Fruit fly (Drosophila melanogaster) whole organism, embryonic: ENCODE results near the gene CG31381.
A peak's percentile ranks its signal among the peaks of the same experiment; 100 is the strongest.

Experiments
- Ada2b ChIP-seq: fragments of 200-800 bp; sonication (Bioruptor generic); IDR thresholded peaks from 2 replicates; pipeline ENCODE4 v1.3.6; 2022; ENCODE audit warnings: missing biosample characterization, missing genetic modification characterization
- Asciz ChIP-seq: fragments of 200-800 bp; sonication (Bioruptor generic); optimal IDR thresholded peaks from 2 replicates; lab custom pipeline; 2017; ENCODE audit warnings: missing biosample characterization, mild to moderate bottlenecking, missing genetic modification characterization, missing genetic modification reagents
- CG10431 ChIP-seq: fragments of 200-800 bp; sonication (Bioruptor generic); optimal IDR thresholded peaks from 3 replicates; lab custom pipeline; 2018; ENCODE audit warnings: missing biosample characterization, mild to moderate bottlenecking, missing genetic modification characterization
- CG10654 ChIP-seq: fragments of 200-800 bp; sonication (Bioruptor generic); optimal IDR thresholded peaks from 2 replicates; lab custom pipeline; 2016; ENCODE audit warnings: missing biosample characterization, missing genetic modification characterization
- CG11504 ChIP-seq: fragments of 200-800 bp; sonication (Bioruptor generic); optimal IDR thresholded peaks from 3 replicates; lab custom pipeline; 2019; ENCODE audit warnings: missing biosample characterization, mild to moderate bottlenecking, missing genetic modification characterization, moderate library complexity
- CG13775 ChIP-seq: fragments of 200-800 bp; sonication (Bioruptor generic); optimal IDR thresholded peaks from 3 replicates; lab custom pipeline; 2017; ENCODE audit warnings: missing biosample characterization, mild to moderate bottlenecking, missing genetic modification characterization
- CG14667 ChIP-seq: fragments of 200-800 bp; sonication (Bioruptor generic); IDR thresholded peaks from 2 replicates; pipeline ENCODE4 v1.3.6; 2022; ENCODE audit warnings: missing biosample characterization, missing genetic modification characterization
- CG14965 ChIP-seq: fragments of 200-800 bp; sonication (Bioruptor generic); optimal IDR thresholded peaks from 2 replicates; lab custom pipeline; 2016; ENCODE audit warnings: missing biosample characterization, missing genetic modification characterization, borderline replicate concordance
- CG15269 ChIP-seq: fragments of 200-800 bp; sonication (Bioruptor generic); optimal IDR thresholded peaks from 2 replicates; lab custom pipeline; 2018; ENCODE audit warnings: missing biosample characterization, mild to moderate bottlenecking, missing genetic modification characterization, moderate library complexity
- CG15514 ChIP-seq: fragments of 200-800 bp; sonication (Bioruptor generic); optimal IDR thresholded peaks from 3 replicates; lab custom pipeline; 2017; ENCODE audit warnings: missing biosample characterization, missing genetic modification characterization, mild to moderate bottlenecking, moderate library complexity, missing genetic modification reagents
- CG1647 ChIP-seq: fragments of 200-800 bp; sonication (Bioruptor generic); optimal IDR thresholded peaks from 3 replicates; lab custom pipeline; 2016; ENCODE audit warnings: missing biosample characterization, missing genetic modification characterization
- CG2678 ChIP-seq: fragments of 200-800 bp; sonication (Bioruptor generic); optimal IDR thresholded peaks from 3 replicates; lab custom pipeline; 2019; ENCODE audit warnings: missing biosample characterization, mild to moderate bottlenecking, missing genetic modification characterization, moderate library complexity
- CG42726 ChIP-seq: fragments of 200-800 bp; sonication (Bioruptor generic); IDR thresholded peaks from 2 replicates; pipeline ENCODE4 v1.3.6; 2022; ENCODE audit warnings: missing biosample characterization, missing genetic modification characterization; ENCODE audit not compliant: partially characterized antibody
- CG4282 ChIP-seq: fragments of 200-800 bp; sonication (Bioruptor generic); optimal IDR thresholded peaks from 2 replicates; lab custom pipeline; 2016; ENCODE audit warnings: missing biosample characterization, missing genetic modification characterization
- CG6683 ChIP-seq: fragments of 200-800 bp; sonication (Bioruptor generic); optimal IDR thresholded peaks from 2 replicates; lab custom pipeline; 2017; ENCODE audit warnings: missing biosample characterization, mild to moderate bottlenecking, missing genetic modification characterization, missing genetic modification reagents
- CG7745 ChIP-seq: fragments of 200-800 bp; sonication (Bioruptor generic); optimal IDR thresholded peaks from 2 replicates; lab custom pipeline; 2018; ENCODE audit warnings: missing biosample characterization, mild to moderate bottlenecking, missing genetic modification characterization, moderate library complexity
- CG8359 ChIP-seq: fragments of 200-800 bp; sonication (Bioruptor generic); optimal IDR thresholded peaks from 2 replicates; lab custom pipeline; 2017; ENCODE audit warnings: missing biosample characterization, mild to moderate bottlenecking, missing genetic modification characterization, borderline replicate concordance
- D ChIP-seq, 2 experiments: fragments of 200-800 bp in 1 of 2; fragments of >200 bp in 1 of 2; sonication (Bioruptor generic) in 1 of 2; optimal IDR thresholded peaks; 2 replicates in 1 of 2; 3 replicates in 1 of 2; lab custom pipeline; 2017; ENCODE audit warnings: mild to moderate bottlenecking in 1 of 2, missing biosample characterization in 1 of 2, missing genetic modification characterization in 1 of 2, missing genetic modification reagents in 1 of 2
- Doc2 ChIP-seq: fragments of 200-800 bp; sonication (Bioruptor generic); IDR thresholded peaks from 2 replicates; pipeline ENCODE4 v1.3.6; 2022; ENCODE audit warnings: missing biosample characterization, missing genetic modification characterization
- Ets65A ChIP-seq: fragments of 200-800 bp; sonication (Bioruptor generic); peaks from one replicate; lab custom pipeline; 2016; ENCODE audit warnings: missing biosample characterization, missing genetic modification characterization
- H15 ChIP-seq: fragments of 200-800 bp; sonication (Bioruptor generic); IDR thresholded peaks from 3 replicates; pipeline ENCODE4 v1.3.6; 2022; ENCODE audit warnings: missing biosample characterization, missing genetic modification characterization
- Hr3 ChIP-seq: fragments of 200-800 bp; sonication (Bioruptor generic); optimal IDR thresholded peaks from 3 replicates; lab custom pipeline; 2016; ENCODE audit warnings: missing biosample characterization, missing genetic modification characterization
- Mad ChIP-seq: fragments of 200-800 bp; sonication (Bioruptor generic); optimal IDR thresholded peaks from 2 replicates; lab custom pipeline; 2016; ENCODE audit warnings: missing biosample characterization, missing genetic modification characterization
- Myb ChIP-seq: fragments of 200-800 bp; sonication (Bioruptor generic); optimal IDR thresholded peaks from 2 replicates; lab custom pipeline; 2016; ENCODE audit warnings: missing biosample characterization, missing genetic modification characterization
- NK7.1 ChIP-seq: fragments of 200-800 bp; sonication (Bioruptor generic); optimal IDR thresholded peaks from 3 replicates; lab custom pipeline; 2016; ENCODE audit warnings: missing biosample characterization, missing genetic modification characterization
- Neu2 ChIP-seq: fragments of 200-800 bp; sonication (Bioruptor generic); optimal IDR thresholded peaks from 3 replicates; lab custom pipeline; 2016; ENCODE audit warnings: missing biosample characterization, missing genetic modification characterization, borderline replicate concordance
- Side ChIP-seq: fragments of 200-800 bp; sonication (Bioruptor generic); optimal IDR thresholded peaks from 2 replicates; lab custom pipeline; 2016; ENCODE audit warnings: missing biosample characterization, missing genetic modification characterization
- Sry-β ChIP-seq: fragments of 200-800 bp; sonication (Bioruptor generic); optimal IDR thresholded peaks from 2 replicates; lab custom pipeline; 2018; ENCODE audit warnings: missing biosample characterization, mild to moderate bottlenecking, missing genetic modification characterization, moderate library complexity
- btn ChIP-seq: fragments of 200-800 bp; sonication (Bioruptor generic); optimal IDR thresholded peaks from 2 replicates; lab custom pipeline; 2016; ENCODE audit warnings: missing biosample characterization, missing genetic modification characterization
- corto ChIP-seq: fragments of 200-800 bp; sonication (Bioruptor generic); optimal IDR thresholded peaks from 2 replicates; lab custom pipeline; 2016; ENCODE audit warnings: missing biosample characterization, mild to moderate bottlenecking, missing genetic modification characterization, moderate library complexity
- dmrt11E ChIP-seq: fragments of 200-800 bp; sonication (Bioruptor generic); optimal IDR thresholded peaks from 3 replicates; lab custom pipeline; 2018; ENCODE audit warnings: missing biosample characterization, mild to moderate bottlenecking, missing genetic modification characterization, moderate library complexity
- fd102C ChIP-seq: fragments of 200-800 bp; sonication (Bioruptor generic); optimal IDR thresholded peaks from 2 replicates; lab custom pipeline; 2018; ENCODE audit warnings: missing biosample characterization, mild to moderate bottlenecking, missing genetic modification characterization, moderate library complexity
- fru ChIP-seq: fragments of >200 bp; optimal IDR thresholded peaks from 2 replicates; lab custom pipeline; 2017
- hb ChIP-seq: fragments of 200-800 bp; sonication (Bioruptor generic); IDR thresholded peaks from 3 replicates; pipeline ENCODE4 v1.3.6; 2022; ENCODE audit warnings: missing biosample characterization, missing genetic modification characterization; ENCODE audit not compliant: partially characterized antibody
- kay ChIP-seq: fragments of 200-800 bp; sonication (Bioruptor generic); optimal IDR thresholded peaks from 2 replicates; lab custom pipeline; 2016; ENCODE audit warnings: missing biosample characterization, missing genetic modification characterization
- lab ChIP-seq: fragments of 200-800 bp; sonication (Bioruptor generic); optimal IDR thresholded peaks from 3 replicates; lab custom pipeline; 2017; ENCODE audit warnings: missing biosample characterization, missing genetic modification characterization, mild to moderate bottlenecking, moderate library complexity, missing genetic modification reagents
- lov ChIP-seq, 2 experiments: fragments of 200-800 bp in 1 of 2; fragments of >200 bp in 1 of 2; sonication (Bioruptor generic) in 1 of 2; IDR thresholded peaks in 1 of 2; optimal IDR thresholded peaks in 1 of 2; 2 replicates in 1 of 2; 3 replicates in 1 of 2; pipeline versions ENCODE4 v1.3.6 to Lab custom; 2017 to 2022; ENCODE audit warnings: missing biosample characterization in 1 of 2, missing genetic modification characterization in 1 of 2
- nerfin-2 ChIP-seq: fragments of 200-800 bp; sonication (Bioruptor generic); IDR thresholded peaks from 2 replicates; pipeline ENCODE4 v1.3.6; 2022; ENCODE audit warnings: missing biosample characterization, missing genetic modification characterization; ENCODE audit not compliant: partially characterized antibody
- nmo ChIP-seq: fragments of 200-800 bp; sonication (Bioruptor generic); optimal IDR thresholded peaks from 2 replicates; lab custom pipeline; 2018; ENCODE audit warnings: missing biosample characterization, mild to moderate bottlenecking, missing genetic modification characterization, moderate library complexity
- nom ChIP-seq: fragments of 200-800 bp; sonication (Bioruptor generic); optimal IDR thresholded peaks from 2 replicates; lab custom pipeline; 2017; ENCODE audit warnings: missing biosample characterization, missing genetic modification characterization, mild to moderate bottlenecking, moderate library complexity, missing genetic modification reagents
- phol ChIP-seq: fragments of 200-800 bp; sonication (Bioruptor generic); optimal IDR thresholded peaks from 3 replicates; lab custom pipeline; 2018; ENCODE audit warnings: missing biosample characterization, mild to moderate bottlenecking, missing genetic modification characterization, moderate library complexity
- sc ChIP-seq, 3 experiments: fragments of >200 bp in 2 of 3; fragments of 200-800 bp in 1 of 3; sonication (Bioruptor generic) in 1 of 3; optimal IDR thresholded peaks; 2 replicates in 2 of 3; 3 replicates in 1 of 3; lab custom pipeline; 2017; ENCODE audit warnings: mild to moderate bottlenecking in 1 of 3, missing biosample characterization in 1 of 3, missing genetic modification characterization in 1 of 3, missing genetic modification reagents in 1 of 3
- sisA ChIP-seq: fragments of 200-800 bp; sonication (Bioruptor generic); IDR thresholded peaks from 2 replicates; pipeline ENCODE4 v1.3.6; 2022; ENCODE audit warnings: missing biosample characterization, missing genetic modification characterization
- sob ChIP-seq: fragments of 200-800 bp; sonication (Bioruptor generic); IDR thresholded peaks from 2 replicates; pipeline ENCODE4 v1.3.6; 2022; ENCODE audit warnings: missing biosample characterization, missing genetic modification characterization
- ttk ChIP-seq: fragments of 200-800 bp; sonication (Bioruptor generic); IDR thresholded peaks from 2 replicates; pipeline ENCODE4 v2.1.2; 2022; ENCODE audit warnings: missing biosample characterization, missing genetic modification characterization

The CG31381 gene

dm6 chr3R:24890919-24891318, 14.1 kb downstream of the CG31381 start (continued):
- TF ChIP-seq sob (GFP tag; lab: Robert Waterston, UW): no peak; the same call in 1 of the 2 replicates
- no peak for TF ChIP-seq CG6683 (GFP tag; lab: Kevin White, UChicago)

- no peak for TF ChIP-seq sc (optimal IDR thresholded peaks at IDR 0.05; lab: Kevin White, UChicago)
- TF ChIP-seq sc (GFP tag; optimal IDR thresholded peaks at IDR 0.05; lab: Kevin White, UChicago): peak; percentile 48
- TF ChIP-seq CG11504 (tag; lab: Kevin White, UChicago): peak; percentile 90
- peak; percentile 50 for TF ChIP-seq CG7745
- no peak for TF ChIP-seq NK7.1 (GFP tag; lab: Kevin White, UChicago)
- TF ChIP-seq hb (GFP tag; lab: Robert Waterston, UW): no peak
- peak; percentile 80 for TF ChIP-seq Asciz (GFP tag; lab: Kevin White, UChicago)
- TF ChIP-seq nmo: peak; percentile 95
- TF ChIP-seq Doc2: no peak
- peak; percentile 77 for TF ChIP-seq nom (GFP tag; lab: Kevin White, UChicago)
- TF ChIP-seq Ets65A (GFP tag; lab: Kevin White, UChicago): peak; percentile 36
- peak; percentile 37 for TF ChIP-seq corto (GFP tag; lab: Kevin White, UChicago)
- peak; percentile 93 for TF ChIP-seq CG2678 (tag; lab: Kevin White, UChicago)
- no peak for TF ChIP-seq lov (optimal IDR thresholded peaks at IDR 0.05; lab: Kevin White, UChicago)
- TF ChIP-seq lov (GFP tag; IDR thresholded peaks at IDR 0.05; lab: Robert Waterston, UW): no peak
- TF ChIP-seq fd102C (GFP tag; lab: Kevin White, UChicago): no peak
- no peak for TF ChIP-seq Side (GFP tag; lab: Kevin White, UChicago)
- TF ChIP-seq Sry-β (GFP tag; lab: Kevin White, UChicago): peak; percentile 49
- peak; percentile 55 for TF ChIP-seq ttk (GFP tag; lab: Robert Waterston, UW)
- TF ChIP-seq CG42726 (GFP tag; lab: Robert Waterston, UW): no peak
- peak; percentile 86 for TF ChIP-seq CG15269
- TF ChIP-seq dmrt11E: peak; percentile 90
- no peak for TF ChIP-seq Neu2 (GFP tag; lab: Kevin White, UChicago)
- peak; percentile 75 for TF ChIP-seq lab (GFP tag; lab: Kevin White, UChicago)
- TF ChIP-seq Mad (GFP tag; lab: Kevin White, UChicago): no peak
- no peak for TF ChIP-seq D (optimal IDR thresholded peaks at IDR 0.05; lab: Kevin White, UChicago)
- TF ChIP-seq D (GFP tag; optimal IDR thresholded peaks at IDR 0.05; lab: Kevin White, UChicago): peak; percentile 83
- no peak for TF ChIP-seq CG15514 (GFP tag; lab: Kevin White, UChicago)
- TF ChIP-seq fru: no peak
- TF ChIP-seq CG4282 (GFP tag; lab: Kevin White, UChicago): no peak
- peak; percentile 49; the same call in 1 of the 2 replicates for TF ChIP-seq CG14667 (GFP tag; lab: Robert Waterston, UW)
- peak; percentile 61 for TF ChIP-seq Ada2b (GFP tag; lab: Robert Waterston, UW)
- peak; percentile 68 for TF ChIP-seq sisA (GFP tag; lab: Robert Waterston, UW)
- peak; percentile 72 for TF ChIP-seq Hr3 (GFP tag; lab: Kevin White, UChicago)
- peak; percentile 92 for TF ChIP-seq phol (tag; lab: Kevin White, UChicago)
- TF ChIP-seq H15: peak; percentile 28; the same call in 1 of the 3 replicates
- TF ChIP-seq CG1647: no peak
- TF ChIP-seq CG14965 (GFP tag; lab: Kevin White, UChicago): no peak
- TF ChIP-seq CG13775 (GFP tag; lab: Kevin White, UChicago): peak; percentile 68
- TF ChIP-seq CG10654: peak; percentile 62
- TF ChIP-seq kay (GFP tag; lab: Kevin White, UChicago): peak; percentile 68
- peak; percentile 58 for TF ChIP-seq CG8359 (GFP tag; lab: Kevin White, UChicago)
- TF ChIP-seq nerfin-2 (GFP tag; lab: Robert Waterston, UW): no peak
- TF ChIP-seq btn (GFP tag; lab: Kevin White, UChicago): no peak
- TF ChIP-seq Myb (GFP tag; lab: Kevin White, UChicago): no peak
- TF ChIP-seq CG10431 (GFP tag; lab: Kevin White, UChicago): peak; percentile 45
Measured at dm6 chr3R:24893320-24893955, 16.6 kb downstream of the CG31381 start.
